Worm (Caenorhabditis elegans) whole organism, early embryonic: ENCODE measurements around the gene sbsp-1.

Experiments used
- B0310.2 ChIP-seq: sonication (generic microtip); optimal IDR thresholded peaks from 2 replicates; lab custom pipeline; 2016; ENCODE audit warnings: mild to moderate bottlenecking, missing genetic modification characterization, missing compliant biosample characterization
- F13C5.2 ChIP-seq: sonication (generic microtip); optimal IDR thresholded peaks from 2 replicates; lab custom pipeline; 2017; ENCODE audit warnings: mild to moderate bottlenecking, missing genetic modification characterization, inconsistent platforms, missing compliant biosample characterization
- aly-1 ChIP-seq: sonication (generic microtip); optimal IDR thresholded peaks from 2 replicates; lab custom pipeline; 2016; ENCODE audit warnings: missing genetic modification characterization, missing compliant biosample characterization
- ama-1 ChIP-seq: fragments of 150-350 bp; optimal IDR thresholded peaks from 2 replicates; lab custom pipeline; 2014
- ceh-13 ChIP-seq: fragments of 200-800 bp; sonication (Bioruptor generic); optimal IDR thresholded peaks from 2 replicates; lab custom pipeline; 2018; ENCODE audit warnings: mild to moderate bottlenecking, missing genetic modification characterization, missing compliant biosample characterization
- ceh-36 ChIP-seq: sonication (generic microtip); optimal IDR thresholded peaks from 2 replicates; lab custom pipeline; 2016; ENCODE audit warnings: missing genetic modification characterization, inconsistent platforms, missing compliant biosample characterization
- ets-7 ChIP-seq: sonication (generic microtip); optimal IDR thresholded peaks from 2 replicates; lab custom pipeline; 2016; ENCODE audit warnings: missing genotype, missing genetic modification characterization, missing compliant biosample characterization
- flt-1 ChIP-seq: fragments of 200-800 bp; sonication (Bioruptor generic); IDR thresholded peaks from 2 replicates; pipeline ENCODE4 v1.3.6; 2022; ENCODE audit warnings: missing genetic modification characterization, missing compliant biosample characterization
- hmbx-1 ChIP-seq: sonication (generic microtip); optimal IDR thresholded peaks from 2 replicates; lab custom pipeline; 2016; ENCODE audit warnings: mild to moderate bottlenecking, missing genetic modification characterization, missing compliant biosample characterization
- hmg-4 ChIP-seq: fragments of 200-800 bp; sonication (Bioruptor generic); optimal IDR thresholded peaks from 2 replicates; lab custom pipeline; 2018; ENCODE audit warnings: mild to moderate bottlenecking, missing genetic modification characterization, missing compliant biosample characterization
- hnd-1 ChIP-seq: sonication (generic microtip); optimal IDR thresholded peaks from 2 replicates; lab custom pipeline; 2016; ENCODE audit warnings: missing genetic modification characterization, missing compliant biosample characterization
- pes-1 ChIP-seq: fragments of 200-800 bp; sonication (Bioruptor generic); IDR thresholded peaks from 2 replicates; pipeline ENCODE4 v1.3.6; 2022; ENCODE audit warnings: missing genetic modification reagents, missing genetic modification characterization, missing compliant biosample characterization
- scrt-1 ChIP-seq: fragments of 200-800 bp; sonication (Bioruptor generic); IDR thresholded peaks from 2 replicates; pipeline ENCODE4 v1.3.6; 2022; ENCODE audit warnings: missing genetic modification characterization, missing compliant biosample characterization
- sea-1 ChIP-seq: fragments of 200-800 bp; sonication (Bioruptor generic); conservative IDR thresholded peaks from 2 replicates; pipeline ENCODE4 v1.3.6; 2022; ENCODE audit warnings: missing genetic modification characterization, missing compliant biosample characterization
- tbx-11 ChIP-seq: fragments of 200-800 bp; sonication (Bioruptor generic); IDR thresholded peaks from 2 replicates; pipeline ENCODE4 v1.3.6; 2022; ENCODE audit warnings: missing genetic modification characterization, missing compliant biosample characterization
- tbx-37 ChIP-seq: fragments of 200-800 bp; sonication (Bioruptor generic); conservative IDR thresholded peaks from 2 replicates; pipeline ENCODE4 v1.3.6; 2022; ENCODE audit warnings: missing genetic modification reagents, missing genetic modification characterization, missing compliant biosample characterization
- tra-4 ChIP-seq: sonication (generic microtip); optimal IDR thresholded peaks from 2 replicates; lab custom pipeline; 2017; ENCODE audit warnings: missing genetic modification characterization, missing compliant biosample characterization

Gene sbsp-1

ce11 chrIII:10807236-10807635 is 25.5 kb upstream of the sbsp-1 start:
- TF ChIP-seq B0310.2 (tag; lab: Kevin White, UChicago): no peak
- TF ChIP-seq ceh-13: no peak
- TF ChIP-seq pes-1 (GFP tag; lab: Robert Waterston, UW): no peak
- no peak for TF ChIP-seq tra-4 (tag; lab: Kevin White, UChicago)
- no peak for TF ChIP-seq F13C5.2 (tag; lab: Kevin White, UChicago)
- no peak for TF ChIP-seq sea-1 (GFP tag; lab: Robert Waterston, UW)
- TF ChIP-seq hmg-4 (GFP tag; lab: Kevin White, UChicago): no peak

- TF ChIP-seq ceh-36 (tag; lab: Kevin White, UChicago) (no peak), F13C5.2 (tag; lab: Kevin White, UChicago) (peak; percentile 44), sea-1 (GFP tag; lab: Robert Waterston, UW) (no peak), aly-1 (tag; lab: Kevin White, UChicago) (no peak), ets-7 (tag; lab: Kevin White, UChicago) (no peak), ceh-13 (no peak), tbx-37 (peak; percentile 30; the same call in 1 of the 2 replicates), B0310.2 (tag; lab: Kevin White, UChicago) (no peak), scrt-1 (GFP tag; lab: Robert Waterston, UW) (no peak), tbx-11 (GFP tag; lab: Robert Waterston, UW) (no peak), ama-1 (lab: Kevin White, UChicago) (no peak), tra-4 (tag; lab: Kevin White, UChicago) (no peak), pes-1 (GFP tag; lab: Robert Waterston, UW) (no peak), flt-1 (GFP tag; lab: Robert Waterston, UW) (0 out of 2 replicates have a peak, but pooled peaks have one; percentile 6), hmbx-1 (tag; lab: Kevin White, UChicago) (no peak), hmg-4 (GFP tag; lab: Kevin White, UChicago) (peak; percentile 68), hnd-1 (tag; lab: Kevin White, UChicago) (no peak)
These were observed 24.8 kb upstream of the sbsp-1 start for ce11 chrIII:10807956-10808355.

- TF ChIP-seq flt-1 (GFP tag; lab: Robert Waterston, UW) (no peak), aly-1 (tag; lab: Kevin White, UChicago) (peak; percentile 38)
These were observed 23.9 kb upstream of the sbsp-1 start for ce11 chrIII:10808802-10809201.

ce11 chrIII:10809568-10809967 is 23.2 kb upstream of the sbsp-1 start:
- TF ChIP-seq tra-4 (tag; lab: Kevin White, UChicago): no peak
- no peak for TF ChIP-seq hnd-1 (tag; lab: Kevin White, UChicago)
- TF ChIP-seq tbx-11 (GFP tag; lab: Robert Waterston, UW): no peak
- no peak for TF ChIP-seq ama-1 (lab: Kevin White, UChicago)
- TF ChIP-seq hmbx-1 (tag; lab: Kevin White, UChicago): no peak
- TF ChIP-seq scrt-1 (GFP tag; lab: Robert Waterston, UW): no peak

ce11 chrIII:10810483-10810836 is 22.3 kb upstream of the sbsp-1 start:
- TF ChIP-seq tbx-37 (no peak), F13C5.2 (tag; lab: Kevin White, UChicago) (no peak), aly-1 (tag; lab: Kevin White, UChicago) (no peak), ama-1 (lab: Kevin White, UChicago) (no peak), flt-1 (GFP tag; lab: Robert Waterston, UW) (no peak), tbx-11 (GFP tag; lab: Robert Waterston, UW) (no peak), scrt-1 (GFP tag; lab: Robert Waterston, UW) (no peak), sea-1 (GFP tag; lab: Robert Waterston, UW) (no peak), B0310.2 (tag; lab: Kevin White, UChicago) (no peak), ets-7 (tag; lab: Kevin White, UChicago) (no peak), ceh-36 (tag; lab: Kevin White, UChicago) (no peak), ceh-13 (no peak), tra-4 (tag; lab: Kevin White, UChicago) (no peak), pes-1 (GFP tag; lab: Robert Waterston, UW) (no peak), hmbx-1 (tag; lab: Kevin White, UChicago) (no peak), hmg-4 (GFP tag; lab: Kevin White, UChicago) (no peak), hnd-1 (tag; lab: Kevin White, UChicago) (no peak)

ce11 chrIII:10810837-10811814 is 21.6 kb upstream of the sbsp-1 start:
- TF ChIP-seq F13C5.2 (tag; lab: Kevin White, UChicago): no peak
- 0 out of 2 replicates have a peak, but pooled peaks have one; percentile 48 for TF ChIP-seq scrt-1 (GFP tag; lab: Robert Waterston, UW)
- TF ChIP-seq tra-4 (tag; lab: Kevin White, UChicago): no peak
- peak; percentile 38; the same call in 1 of the 2 replicates for TF ChIP-seq tbx-11 (GFP tag; lab: Robert Waterston, UW)
- peak; percentile 57 for TF ChIP-seq pes-1 (GFP tag; lab: Robert Waterston, UW)
- peak; percentile 27; the same call in 1 of the 2 replicates for TF ChIP-seq sea-1 (GFP tag; lab: Robert Waterston, UW)

ce11 chrIII:10812798-10813295 is 19.9 kb upstream of the sbsp-1 start:
- TF ChIP-seq ceh-13: no peak
- TF ChIP-seq tra-4 (tag; lab: Kevin White, UChicago): no peak
- no peak for TF ChIP-seq B0310.2 (tag; lab: Kevin White, UChicago)
- TF ChIP-seq hmbx-1 (tag; lab: Kevin White, UChicago): no peak
- no peak for TF ChIP-seq ets-7 (tag; lab: Kevin White, UChicago)
- no peak for TF ChIP-seq scrt-1 (GFP tag; lab: Robert Waterston, UW)
- TF ChIP-seq ama-1 (lab: Kevin White, UChicago): no peak
- peak; percentile 1 for TF ChIP-seq ceh-36 (tag; lab: Kevin White, UChicago)
- TF ChIP-seq tbx-11 (GFP tag; lab: Robert Waterston, UW): no peak
